Worm (Caenorhabditis elegans) whole organism, early embryonic: ENCODE measurements around the gene npp-27.
A peak's percentile ranks its signal among the peaks of the same experiment; 100 is the strongest.

ENCODE experiments used
- B0310.2 ChIP-seq: sonication (generic microtip); optimal IDR thresholded peaks from 2 replicates; lab custom pipeline; 2016; ENCODE audit warnings: mild to moderate bottlenecking, missing genetic modification characterization, missing compliant biosample characterization
- F13C5.2 ChIP-seq: sonication (generic microtip); optimal IDR thresholded peaks from 2 replicates; lab custom pipeline; 2017; ENCODE audit warnings: mild to moderate bottlenecking, missing genetic modification characterization, inconsistent platforms, missing compliant biosample characterization
- aly-1 ChIP-seq: sonication (generic microtip); optimal IDR thresholded peaks from 2 replicates; lab custom pipeline; 2016; ENCODE audit warnings: missing genetic modification characterization, missing compliant biosample characterization
- ama-1 ChIP-seq: fragments of 150-350 bp; optimal IDR thresholded peaks from 2 replicates; lab custom pipeline; 2014
- ceh-13 ChIP-seq: fragments of 200-800 bp; sonication (Bioruptor generic); optimal IDR thresholded peaks from 2 replicates; lab custom pipeline; 2018; ENCODE audit warnings: mild to moderate bottlenecking, missing genetic modification characterization, missing compliant biosample characterization
- ceh-36 ChIP-seq: sonication (generic microtip); optimal IDR thresholded peaks from 2 replicates; lab custom pipeline; 2016; ENCODE audit warnings: missing genetic modification characterization, inconsistent platforms, missing compliant biosample characterization
- ets-7 ChIP-seq: sonication (generic microtip); optimal IDR thresholded peaks from 2 replicates; lab custom pipeline; 2016; ENCODE audit warnings: missing genotype, missing genetic modification characterization, missing compliant biosample characterization
- flt-1 ChIP-seq: fragments of 200-800 bp; sonication (Bioruptor generic); IDR thresholded peaks from 2 replicates; pipeline ENCODE4 v1.3.6; 2022; ENCODE audit warnings: missing genetic modification characterization, missing compliant biosample characterization
- hmbx-1 ChIP-seq: sonication (generic microtip); optimal IDR thresholded peaks from 2 replicates; lab custom pipeline; 2016; ENCODE audit warnings: mild to moderate bottlenecking, missing genetic modification characterization, missing compliant biosample characterization
- hmg-4 ChIP-seq: fragments of 200-800 bp; sonication (Bioruptor generic); optimal IDR thresholded peaks from 2 replicates; lab custom pipeline; 2018; ENCODE audit warnings: mild to moderate bottlenecking, missing genetic modification characterization, missing compliant biosample characterization
- hnd-1 ChIP-seq: sonication (generic microtip); optimal IDR thresholded peaks from 2 replicates; lab custom pipeline; 2016; ENCODE audit warnings: missing genetic modification characterization, missing compliant biosample characterization
- pes-1 ChIP-seq: fragments of 200-800 bp; sonication (Bioruptor generic); IDR thresholded peaks from 2 replicates; pipeline ENCODE4 v1.3.6; 2022; ENCODE audit warnings: missing genetic modification reagents, missing genetic modification characterization, missing compliant biosample characterization
- scrt-1 ChIP-seq: fragments of 200-800 bp; sonication (Bioruptor generic); IDR thresholded peaks from 2 replicates; pipeline ENCODE4 v1.3.6; 2022; ENCODE audit warnings: missing genetic modification characterization, missing compliant biosample characterization
- sea-1 ChIP-seq: fragments of 200-800 bp; sonication (Bioruptor generic); conservative IDR thresholded peaks from 2 replicates; pipeline ENCODE4 v1.3.6; 2022; ENCODE audit warnings: missing genetic modification characterization, missing compliant biosample characterization
- tbx-11 ChIP-seq: fragments of 200-800 bp; sonication (Bioruptor generic); IDR thresholded peaks from 2 replicates; pipeline ENCODE4 v1.3.6; 2022; ENCODE audit warnings: missing genetic modification characterization, missing compliant biosample characterization
- tbx-37 ChIP-seq: fragments of 200-800 bp; sonication (Bioruptor generic); conservative IDR thresholded peaks from 2 replicates; pipeline ENCODE4 v1.3.6; 2022; ENCODE audit warnings: missing genetic modification reagents, missing genetic modification characterization, missing compliant biosample characterization
- tra-4 ChIP-seq: sonication (generic microtip); optimal IDR thresholded peaks from 2 replicates; lab custom pipeline; 2017; ENCODE audit warnings: missing genetic modification characterization, missing compliant biosample characterization

The npp-27 gene

ce11 chrIV:7916907-7917306 lies 6.9 kb upstream of the npp-27 start:
- TF ChIP-seq ceh-36 (tag; lab: Kevin White, UChicago) (no peak), F13C5.2 (tag; lab: Kevin White, UChicago) (no peak), ceh-13 (no peak), sea-1 (GFP tag; lab: Robert Waterston, UW) (no peak), scrt-1 (GFP tag; lab: Robert Waterston, UW) (no peak), tbx-37 (GFP tag; lab: Robert Waterston, UW) (no peak), ets-7 (tag; lab: Kevin White, UChicago) (no peak), hmbx-1 (tag; lab: Kevin White, UChicago) (no peak), aly-1 (no peak), pes-1 (GFP tag; lab: Robert Waterston, UW) (no peak), B0310.2 (tag; lab: Kevin White, UChicago) (no peak), hnd-1 (no peak), tra-4 (tag; lab: Kevin White, UChicago) (no peak)

- TF ChIP-seq tbx-37 (GFP tag; lab: Robert Waterston, UW) (no peak), hmbx-1 (tag; lab: Kevin White, UChicago) (no peak), ets-7 (tag; lab: Kevin White, UChicago) (no peak), B0310.2 (tag; lab: Kevin White, UChicago) (no peak), ama-1 (no peak), scrt-1 (GFP tag; lab: Robert Waterston, UW) (no peak), aly-1 (no peak), pes-1 (GFP tag; lab: Robert Waterston, UW) (no peak), sea-1 (GFP tag; lab: Robert Waterston, UW) (no peak), ceh-36 (tag; lab: Kevin White, UChicago) (no peak)
Measured at ce11 chrIV:7914991-7915390, 4.9 kb upstream of the npp-27 start, which contains the start of gene C49H3.4. TSS of gene C49H3.4 (plus strand) at chrIV:7915291.

- TF ChIP-seq tra-4 (tag; lab: Kevin White, UChicago) (no peak), B0310.2 (tag; lab: Kevin White, UChicago) (no peak), hmg-4 (GFP tag; lab: Kevin White, UChicago) (peak; percentile 31)
Measured at ce11 chrIV:7909455-7910141, 449 bp downstream of the npp-27 start.

DNA sequence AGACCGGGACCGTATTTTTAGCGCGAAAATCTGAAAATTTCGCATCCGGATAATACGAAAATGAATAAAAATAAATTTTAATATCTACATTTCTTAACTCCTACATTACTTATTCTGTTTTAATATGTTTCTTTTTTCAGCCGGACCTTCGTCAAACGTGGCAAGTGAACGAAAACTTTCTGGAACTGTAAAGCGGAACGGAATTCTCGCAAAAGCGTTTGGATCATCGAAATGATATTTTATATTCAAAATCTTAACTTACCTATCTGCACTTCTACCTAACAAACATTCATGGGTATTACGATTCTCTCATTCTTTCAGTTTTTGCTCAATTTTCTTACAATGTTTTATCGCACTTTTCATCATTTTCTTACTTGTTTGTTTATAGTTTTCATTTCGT lies 3.4 kb downstream of the npp-27 start:
- TF ChIP-seq pes-1 (GFP tag; lab: Robert Waterston, UW): no peak
- no peak for TF ChIP-seq aly-1
- TF ChIP-seq hmg-4 (GFP tag; lab: Kevin White, UChicago): no peak
- TF ChIP-seq ceh-13: no peak
- no peak for TF ChIP-seq ama-1

ce11 chrIV:7903359-7903758 lies 6.7 kb downstream of the npp-27 start, which contains the start of gene C49H3.6:
TSS of gene C49H3.6 (plus strand) at chrIV:7903738.
- TF ChIP-seq ama-1 (no peak), tbx-37 (GFP tag; lab: Robert Waterston, UW) (no peak), flt-1 (GFP tag; lab: Robert Waterston, UW) (no peak), scrt-1 (GFP tag; lab: Robert Waterston, UW) (no peak), ceh-13 (no peak), ets-7 (tag; lab: Kevin White, UChicago) (no peak), aly-1 (no peak), hmbx-1 (tag; lab: Kevin White, UChicago) (no peak), sea-1 (GFP tag; lab: Robert Waterston, UW) (no peak), hmg-4 (GFP tag; lab: Kevin White, UChicago) (no peak), pes-1 (GFP tag; lab: Robert Waterston, UW) (no peak), tbx-11 (GFP tag; lab: Robert Waterston, UW) (no peak), F13C5.2 (tag; lab: Kevin White, UChicago) (no peak), hnd-1 (no peak), ceh-36 (tag; lab: Kevin White, UChicago) (no peak)

ce11 chrIV:7902221-7902904 lies 7.7 kb downstream of the npp-27 start, which contains the start of gene arp-11:
TSS of gene arp-11 (minus strand) at chrIV:7902271.
- TF ChIP-seq F13C5.2 (tag; lab: Kevin White, UChicago) (peak; percentile 24), B0310.2 (tag; lab: Kevin White, UChicago) (no peak), tra-4 (tag; lab: Kevin White, UChicago) (no peak)

- no peak for TF ChIP-seq sea-1 (GFP tag; lab: Robert Waterston, UW)
Measured at ce11 chrIV:7898489-7898888, 11.6 kb downstream of the npp-27 start.

DNA sequence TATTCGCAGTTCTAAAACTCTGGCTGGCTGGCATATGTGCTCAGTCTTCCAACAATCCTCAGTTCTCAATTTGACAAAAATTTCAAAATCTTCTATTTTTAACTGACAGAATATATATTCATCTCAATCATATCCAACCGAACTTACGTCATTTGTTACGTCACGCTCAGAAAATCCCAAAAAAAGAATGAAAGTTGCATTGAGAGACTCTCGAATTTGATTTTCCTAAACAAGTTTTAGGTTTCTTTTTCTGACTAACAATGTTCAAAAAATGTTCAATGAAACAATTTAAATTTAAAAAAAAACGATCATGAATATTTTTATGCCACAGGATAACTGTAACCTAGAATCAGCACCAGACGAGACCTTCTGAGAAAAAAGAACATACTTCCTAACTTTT lies 12.1 kb downstream of the npp-27 start:
- TF ChIP-seq ceh-36 (tag; lab: Kevin White, UChicago): no peak
- TF ChIP-seq scrt-1 (GFP tag; lab: Robert Waterston, UW): no peak
- no peak for TF ChIP-seq sea-1 (GFP tag; lab: Robert Waterston, UW)
- TF ChIP-seq F13C5.2 (tag; lab: Kevin White, UChicago): no peak
- no peak for TF ChIP-seq tbx-37 (GFP tag; lab: Robert Waterston, UW)
- TF ChIP-seq tbx-11 (GFP tag; lab: Robert Waterston, UW): no peak
- no peak for TF ChIP-seq B0310.2 (tag; lab: Kevin White, UChicago)
- no peak for TF ChIP-seq aly-1
- no peak for TF ChIP-seq hmg-4 (GFP tag; lab: Kevin White, UChicago)
- TF ChIP-seq hnd-1: no peak
- TF ChIP-seq ama-1: no peak
